Worm (Caenorhabditis elegans): ENCODE data around the gene F43C11.4.

ce11 chrII:2346672-2347071, at the start of gene F43C11.4:
- TF ChIP-seq W03F9.2 (tag; optimal IDR thresholded peaks at IDR 0.05) (no peak), him-1 (tag; optimal IDR thresholded peaks at IDR 0.05) (no peak), dao-5 (tag; optimal IDR thresholded peaks at IDR 0.05) (no peak)

Data from whole organism, L4/young adult.